Fruit fly (Drosophila melanogaster) whole organism, embryonic: ENCODE results near the gene Tim17a1.

ENCODE experiments used
- Antp ChIP-seq: fragments of 200-800 bp; sonication (Bioruptor generic); optimal IDR thresholded peaks from 3 replicates; lab custom pipeline; 2016; ENCODE audit warnings: missing biosample characterization, missing genetic modification characterization
- BtbVII ChIP-seq: fragments of 200-800 bp; sonication (Bioruptor generic); optimal IDR thresholded peaks from 3 replicates; lab custom pipeline; 2017; ENCODE audit warnings: missing biosample characterization, mild to moderate bottlenecking, missing genetic modification characterization
- CG10565 ChIP-seq: fragments of 200-800 bp; sonication (Bioruptor generic); optimal IDR thresholded peaks from 3 replicates; lab custom pipeline; 2016; ENCODE audit warnings: missing biosample characterization, mild to moderate bottlenecking, missing genetic modification characterization
- CG11085 ChIP-seq: fragments of 200-800 bp; sonication (Bioruptor generic); IDR thresholded peaks from 2 replicates; pipeline ENCODE4 v1.3.6; 2022; ENCODE audit warnings: missing biosample characterization, missing genetic modification characterization
- CG11696 ChIP-seq: fragments of 200-800 bp; sonication (Bioruptor generic); IDR thresholded peaks from 2 replicates; pipeline ENCODE4 v1.3.6; 2022; ENCODE audit warnings: missing biosample characterization, missing genetic modification characterization
- CG12769 ChIP-seq: fragments of 200-800 bp; sonication (Bioruptor generic); optimal IDR thresholded peaks from 2 replicates; lab custom pipeline; 2019; ENCODE audit warnings: missing biosample characterization, mild to moderate bottlenecking, missing genetic modification characterization, moderate library complexity
- CG13624 ChIP-seq: fragments of 200-800 bp; sonication (Bioruptor generic); optimal IDR thresholded peaks from 2 replicates; lab custom pipeline; 2016; ENCODE audit warnings: missing biosample characterization, missing genetic modification characterization
- CG17186 ChIP-seq: fragments of 200-800 bp; sonication (Bioruptor generic); optimal IDR thresholded peaks from 3 replicates; lab custom pipeline; 2017; ENCODE audit warnings: missing biosample characterization, missing genetic modification reagents, missing genetic modification characterization
- CG17612 ChIP-seq: fragments of 200-800 bp; sonication (Bioruptor generic); IDR thresholded peaks from 2 replicates; pipeline ENCODE4 v1.3.6; 2022; ENCODE audit warnings: missing biosample characterization, missing genetic modification characterization
- CG18476 ChIP-seq: fragments of 200-800 bp; sonication (Bioruptor generic); optimal IDR thresholded peaks from 2 replicates; lab custom pipeline; 2016; ENCODE audit warnings: missing biosample characterization, mild to moderate bottlenecking, missing genetic modification characterization
- CG2678 ChIP-seq: fragments of 200-800 bp; sonication (Bioruptor generic); optimal IDR thresholded peaks from 3 replicates; lab custom pipeline; 2019; ENCODE audit warnings: missing biosample characterization, mild to moderate bottlenecking, missing genetic modification characterization, moderate library complexity
- CG33213 ChIP-seq: fragments of 200-800 bp; sonication (Bioruptor generic); optimal IDR thresholded peaks from 3 replicates; lab custom pipeline; 2016; ENCODE audit warnings: missing biosample characterization, missing genetic modification characterization
- CG7357 ChIP-seq: fragments of 200-800 bp; sonication (Bioruptor generic); IDR thresholded peaks from 3 replicates; pipeline ENCODE4 v1.3.6; 2022; ENCODE audit warnings: missing biosample characterization, missing genetic modification characterization
- CG8089 ChIP-seq: fragments of 200-800 bp; sonication (Bioruptor generic); optimal IDR thresholded peaks from 3 replicates; lab custom pipeline; 2016; ENCODE audit warnings: missing biosample characterization, missing genetic modification characterization
- CG8290 ChIP-seq, 3 experiments: fragments of 200-800 bp; sonication (Bioruptor generic); optimal IDR thresholded peaks; 2 replicates each; lab custom pipeline; 2016 to 2019; ENCODE audit warnings: missing biosample characterization in 3 of 3, missing genetic modification characterization in 3 of 3, mild to moderate bottlenecking in 2 of 3, moderate library complexity in 1 of 3
- CG8478 ChIP-seq: fragments of >200 bp; optimal IDR thresholded peaks from 2 replicates; lab custom pipeline; 2018
- Dip2 ChIP-seq: fragments of 200-800 bp; sonication (Bioruptor generic); IDR thresholded peaks from 2 replicates; pipeline ENCODE4 v1.3.6; 2022; ENCODE audit warnings: missing biosample characterization, missing genetic modification characterization
- E2f1 ChIP-seq: fragments of 200-800 bp; sonication (Bioruptor generic); IDR thresholded peaks from 2 replicates; pipeline ENCODE4 v1.3.6; 2022; ENCODE audit warnings: missing biosample characterization, missing genetic modification characterization
- Fer1 ChIP-seq: fragments of 200-800 bp; sonication (Bioruptor generic); optimal IDR thresholded peaks from 2 replicates; lab custom pipeline; 2017; ENCODE audit warnings: missing biosample characterization, mild to moderate bottlenecking, missing genetic modification characterization
- Fer2 ChIP-seq: fragments of 200-800 bp; sonication (Bioruptor generic); optimal IDR thresholded peaks from 2 replicates; lab custom pipeline; 2018; ENCODE audit warnings: missing biosample characterization, mild to moderate bottlenecking, missing genetic modification characterization, moderate library complexity
- Gsc ChIP-seq: fragments of 200-800 bp; sonication (Bioruptor generic); IDR thresholded peaks from 2 replicates; pipeline ENCODE4 v1.3.6; 2022; ENCODE audit warnings: missing biosample characterization, missing genetic modification characterization
- Hey ChIP-seq: fragments of 200-800 bp; sonication (Bioruptor generic); optimal IDR thresholded peaks from 3 replicates; lab custom pipeline; 2018; ENCODE audit warnings: missing biosample characterization, mild to moderate bottlenecking, missing genetic modification characterization
- Jarid2 ChIP-seq: fragments of 200-800 bp; sonication (Bioruptor generic); optimal IDR thresholded peaks from 3 replicates; lab custom pipeline; 2017; ENCODE audit warnings: mild to moderate bottlenecking, missing biosample characterization, missing genetic modification reagents, missing genetic modification characterization
- Kr ChIP-seq: fragments of 200-800 bp; sonication (Bioruptor generic); optimal IDR thresholded peaks from 2 replicates; lab custom pipeline; 2017; ENCODE audit warnings: missing biosample characterization, mild to moderate bottlenecking, missing genetic modification characterization
- NC2α ChIP-seq: fragments of 200-800 bp; sonication (Bioruptor generic); optimal IDR thresholded peaks from 2 replicates; lab custom pipeline; 2016; ENCODE audit warnings: missing biosample characterization, missing genetic modification characterization
- Neu2 ChIP-seq: fragments of 200-800 bp; sonication (Bioruptor generic); optimal IDR thresholded peaks from 3 replicates; lab custom pipeline; 2016; ENCODE audit warnings: missing biosample characterization, missing genetic modification characterization, borderline replicate concordance
- NfI ChIP-seq: fragments of 200-800 bp; sonication (Bioruptor generic); optimal IDR thresholded peaks from 3 replicates; lab custom pipeline; 2018; ENCODE audit warnings: missing biosample characterization, mild to moderate bottlenecking, missing genetic modification characterization, moderate library complexity
- Ssrp ChIP-seq: fragments of 200-800 bp; sonication (Bioruptor generic); optimal IDR thresholded peaks from 2 replicates; lab custom pipeline; 2018; ENCODE audit warnings: missing biosample characterization, mild to moderate bottlenecking, missing genetic modification characterization, moderate library complexity
- Xbp1 ChIP-seq: fragments of 200-800 bp; sonication (Bioruptor generic); optimal IDR thresholded peaks from 3 replicates; lab custom pipeline; 2016; ENCODE audit warnings: missing biosample characterization, mild to moderate bottlenecking, missing genetic modification characterization
- al ChIP-seq: fragments of 200-800 bp; sonication (Bioruptor generic); IDR thresholded peaks from 2 replicates; pipeline ENCODE4 v1.3.6; 2022; ENCODE audit warnings: missing biosample characterization, missing genetic modification characterization
- aop ChIP-seq: fragments of 200-800 bp; sonication (Bioruptor generic); IDR thresholded peaks from 2 replicates; pipeline ENCODE4 v1.3.6; 2022; ENCODE audit warnings: missing biosample characterization, missing genetic modification characterization
- bcd ChIP-seq: fragments of 200-800 bp; sonication (Bioruptor generic); optimal IDR thresholded peaks from 2 replicates; lab custom pipeline; 2017; ENCODE audit warnings: missing biosample characterization, mild to moderate bottlenecking, missing genetic modification characterization
- bsh ChIP-seq, 2 experiments: fragments of 200-800 bp; sonication (Bioruptor generic); optimal IDR thresholded peaks; 2 replicates each; lab custom pipeline; 2017 to 2018; ENCODE audit warnings: mild to moderate bottlenecking in 2 of 2, missing biosample characterization in 2 of 2, missing genetic modification characterization in 2 of 2, moderate library complexity in 1 of 2
- cad ChIP-seq: fragments of >200 bp; optimal IDR thresholded peaks from 2 replicates; lab custom pipeline; 2017; ENCODE audit warnings: missing biosample characterization, missing genetic modification characterization
- ci ChIP-seq: fragments of 200-800 bp; sonication (Bioruptor generic); IDR thresholded peaks from 3 replicates; pipeline ENCODE4 v1.3.6; 2022; ENCODE audit warnings: missing biosample characterization, missing genetic modification characterization
- dan ChIP-seq: fragments of 200-800 bp; sonication (Bioruptor generic); IDR thresholded peaks from 2 replicates; pipeline ENCODE4 v1.3.6; 2022; ENCODE audit warnings: missing biosample characterization, missing genetic modification characterization
- emc ChIP-seq: fragments of 200-800 bp; sonication (Bioruptor generic); optimal IDR thresholded peaks from 2 replicates; lab custom pipeline; 2016; ENCODE audit warnings: missing biosample characterization, missing genetic modification characterization
- grau ChIP-seq: fragments of 200-800 bp; optimal IDR thresholded peaks from 3 replicates; lab custom pipeline; 2019; ENCODE audit warnings: missing biosample characterization, mild to moderate bottlenecking, missing genetic modification characterization, moderate library complexity
- hb ChIP-seq: fragments of 200-800 bp; sonication (Bioruptor generic); IDR thresholded peaks from 3 replicates; pipeline ENCODE4 v1.3.6; 2022; ENCODE audit warnings: missing biosample characterization, missing genetic modification characterization; ENCODE audit not compliant: partially characterized antibody
- klu ChIP-seq: fragments of 200-800 bp; sonication (Bioruptor generic); IDR thresholded peaks from 2 replicates; pipeline ENCODE4 v1.3.6; 2022; ENCODE audit warnings: missing biosample characterization, missing genetic modification characterization
- lov ChIP-seq, 2 experiments: fragments of 200-800 bp in 1 of 2; fragments of >200 bp in 1 of 2; sonication (Bioruptor generic) in 1 of 2; IDR thresholded peaks in 1 of 2; optimal IDR thresholded peaks in 1 of 2; 2 replicates in 1 of 2; 3 replicates in 1 of 2; pipeline versions ENCODE4 v1.3.6 to Lab custom; 2017 to 2022; ENCODE audit warnings: missing biosample characterization in 1 of 2, missing genetic modification characterization in 1 of 2
- pita ChIP-seq: fragments of 200-800 bp; sonication (Bioruptor generic); optimal IDR thresholded peaks from 2 replicates; lab custom pipeline; 2017; ENCODE audit warnings: missing biosample characterization, mild to moderate bottlenecking, missing genetic modification characterization
- schlank ChIP-seq: fragments of 200-800 bp; sonication (Bioruptor generic); optimal IDR thresholded peaks from 2 replicates; lab custom pipeline; 2018; ENCODE audit warnings: missing biosample characterization, mild to moderate bottlenecking, missing genetic modification characterization
- so ChIP-seq: fragments of 200-800 bp; sonication (Bioruptor generic); IDR thresholded peaks from 3 replicates; pipeline ENCODE4 v1.3.6; 2022; ENCODE audit warnings: missing biosample characterization, missing genetic modification characterization
- sr ChIP-seq: fragments of 200-800 bp; sonication (Bioruptor generic); IDR thresholded peaks from 3 replicates; pipeline ENCODE4 v1.3.6; 2022; ENCODE audit warnings: missing biosample characterization, missing genetic modification characterization
- stc ChIP-seq: fragments of 200-800 bp; sonication (Bioruptor generic); IDR thresholded peaks from 2 replicates; pipeline ENCODE4 v1.3.6; 2022; ENCODE audit warnings: missing biosample characterization, missing genetic modification characterization
- tna ChIP-seq: fragments of 200-800 bp; sonication (Bioruptor generic); IDR thresholded peaks from 2 replicates; pipeline ENCODE4 v1.3.6; 2022; ENCODE audit warnings: missing biosample characterization, missing genetic modification characterization; ENCODE audit not compliant: partially characterized antibody
- tup ChIP-seq: fragments of 200-800 bp; sonication (Bioruptor generic); optimal IDR thresholded peaks from 2 replicates; lab custom pipeline; 2016; ENCODE audit warnings: missing biosample characterization, mild to moderate bottlenecking, missing genetic modification characterization, moderate library complexity
- wek ChIP-seq: fragments of 200-800 bp; sonication (Bioruptor generic); optimal IDR thresholded peaks from 3 replicates; lab custom pipeline; 2018; ENCODE audit warnings: missing biosample characterization, mild to moderate bottlenecking, missing genetic modification characterization, moderate library complexity
- yki ChIP-seq: fragments of >200 bp; optimal IDR thresholded peaks from 3 replicates; lab custom pipeline; 2018
- zfh2 ChIP-seq: fragments of 200-800 bp; sonication (Bioruptor generic); optimal IDR thresholded peaks from 2 replicates; lab custom pipeline; 2016; ENCODE audit warnings: missing biosample characterization, missing genetic modification characterization

Gene Tim17a1

DNA sequence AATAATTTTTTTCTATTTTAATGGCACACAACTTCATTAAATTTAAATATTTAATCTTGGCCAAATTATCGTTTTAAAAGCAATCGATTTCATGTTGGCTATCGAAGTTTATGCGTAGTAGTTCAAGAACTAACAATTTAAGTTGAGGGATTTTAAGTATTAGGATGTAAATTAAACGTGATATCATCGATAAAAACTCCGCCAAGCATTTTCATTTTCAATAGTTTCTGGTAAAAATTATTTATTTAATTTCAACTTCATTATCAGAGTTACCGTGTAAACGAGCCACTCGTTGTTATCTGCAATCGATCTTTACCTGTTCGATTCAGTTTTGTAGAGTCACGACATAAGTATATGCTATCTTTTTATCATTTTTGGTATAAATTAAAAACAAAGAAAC is 38.5 kb upstream of the Tim17a1 start (continued):
- peak; percentile 97 for TF ChIP-seq stc (GFP tag; lab: Robert Waterston, UW)
- no peak for TF ChIP-seq hb (GFP tag; lab: Robert Waterston, UW)
- peak; percentile 99 for TF ChIP-seq CG2678 (tag; lab: Kevin White, UChicago)
- peak; percentile 56; the same call in 1 of the 2 replicates for TF ChIP-seq Dip2 (GFP tag; lab: Robert Waterston, UW)
- peak; percentile 100 for TF ChIP-seq CG18476 (GFP tag; lab: Kevin White, UChicago)
- peak; percentile 97 for TF ChIP-seq Xbp1 (GFP tag; lab: Kevin White, UChicago)
- peak; percentile 90 for TF ChIP-seq aop (GFP tag; lab: Robert Waterston, UW)
- TF ChIP-seq CG11696: peak; percentile 95
- TF ChIP-seq so (GFP tag; lab: Robert Waterston, UW): peak; percentile 98
- peak; percentile 86 for TF ChIP-seq Hey (tag; lab: Kevin White, UChicago)
- peak; percentile 86 for TF ChIP-seq Antp
- peak; percentile 79 to 99 for TF ChIP-seq bsh (GFP tag; optimal IDR thresholded peaks at IDR 0.05; lab: Kevin White, UChicago)
- TF ChIP-seq CG8089 (GFP tag; lab: Kevin White, UChicago): peak; percentile 88
- TF ChIP-seq CG8478 (lab: Kevin White, UChicago): no peak
- peak; percentile 97 for TF ChIP-seq CG17186 (GFP tag; lab: Kevin White, UChicago)
- TF ChIP-seq Kr (GFP tag; lab: Kevin White, UChicago): peak; percentile 36
- peak; percentile 98 for TF ChIP-seq CG10565 (GFP tag; lab: Kevin White, UChicago)
- peak; percentile 100 for TF ChIP-seq BtbVII
- TF ChIP-seq pita: no peak
- no peak for TF ChIP-seq lov (optimal IDR thresholded peaks at IDR 0.05; lab: Kevin White, UChicago)
- TF ChIP-seq lov (GFP tag; IDR thresholded peaks at IDR 0.05; lab: Robert Waterston, UW): peak; percentile 98
- peak; percentile 97 for TF ChIP-seq bcd (GFP tag; lab: Kevin White, UChicago)
- TF ChIP-seq CG13624: peak; percentile 96
- TF ChIP-seq CG7357 (GFP tag; lab: Robert Waterston, UW): peak; percentile 69
- peak; percentile 95 for TF ChIP-seq E2f1
- no peak for TF ChIP-seq Gsc
- peak; percentile 98 for TF ChIP-seq grau (tag; lab: Kevin White, UChicago)
- peak; percentile 99 for TF ChIP-seq ci
- peak; percentile 92 for TF ChIP-seq wek (GFP tag; lab: Kevin White, UChicago)
- TF ChIP-seq Jarid2 (GFP tag; lab: Kevin White, UChicago): peak; percentile 79
- peak; percentile 98 for TF ChIP-seq CG12769 (tag; lab: Kevin White, UChicago)
- peak; percentile 96 for TF ChIP-seq CG8290 (GFP tag; optimal IDR thresholded peaks at IDR 0.05; lab: Kevin White, UChicago)
- peak; percentile 95 to 97 for TF ChIP-seq CG8290 (tag; optimal IDR thresholded peaks at IDR 0.05; lab: Kevin White, UChicago)
- peak; percentile 88 for TF ChIP-seq CG11085 (GFP tag; lab: Robert Waterston, UW)
- no peak for TF ChIP-seq yki
- TF ChIP-seq tna (GFP tag; lab: Robert Waterston, UW): no peak
- peak; percentile 97 for TF ChIP-seq NfI (GFP tag; lab: Kevin White, UChicago)
- peak; percentile 79 for TF ChIP-seq CG17612 (GFP tag; lab: Robert Waterston, UW)
- peak; percentile 98 for TF ChIP-seq Ssrp (tag; lab: Kevin White, UChicago)
- peak; percentile 86 for TF ChIP-seq klu (GFP tag; lab: Robert Waterston, UW)
- TF ChIP-seq Fer2 (tag; lab: Kevin White, UChicago): peak; percentile 97
- TF ChIP-seq zfh2 (GFP tag; lab: Kevin White, UChicago): peak; percentile 87
- peak; percentile 98 for TF ChIP-seq Fer1 (GFP tag; lab: Kevin White, UChicago)
- TF ChIP-seq al (GFP tag; lab: Robert Waterston, UW): peak; percentile 87
- peak; percentile 94 for TF ChIP-seq schlank (tag; lab: Kevin White, UChicago)
- TF ChIP-seq emc (GFP tag; lab: Kevin White, UChicago): peak; percentile 97
- TF ChIP-seq cad: no peak
- peak; percentile 91 for TF ChIP-seq NC2α
- TF ChIP-seq Neu2 (GFP tag; lab: Kevin White, UChicago): peak; percentile 86
- peak; percentile 92 for TF ChIP-seq tup (GFP tag; lab: Kevin White, UChicago)
- TF ChIP-seq dan (GFP tag; lab: Robert Waterston, UW): peak; percentile 47; the same call in 1 of the 2 replicates
- TF ChIP-seq CG33213: peak; percentile 99
- peak; percentile 83 for TF ChIP-seq sr (GFP tag; lab: Robert Waterston, UW)
